Worm (Caenorhabditis elegans) whole organism, late embryonic: ENCODE measurements around the gene col-113.

ENCODE experiments used
- K02D7.2 ChIP-seq: sonication (generic microtip); optimal IDR thresholded peaks from 2 replicates; lab custom pipeline; 2017; ENCODE audit warnings: mild to moderate bottlenecking, missing genetic modification characterization, missing compliant biosample characterization
- K09A11.1 ChIP-seq: sonication (generic microtip); optimal IDR thresholded peaks from 2 replicates; lab custom pipeline; 2017; ENCODE audit warnings: antibody characterized with exemption, mild to moderate bottlenecking, missing genetic modification characterization, missing compliant biosample characterization; ENCODE audit not compliant: insufficient read depth
- Y22D7AL.16 ChIP-seq: sonication (generic microtip); optimal IDR thresholded peaks from 2 replicates; lab custom pipeline; 2016; ENCODE audit warnings: missing genetic modification characterization, missing compliant biosample characterization
- ahr-1 ChIP-seq: sonication (generic microtip); optimal IDR thresholded peaks from 2 replicates; lab custom pipeline; 2016; ENCODE audit warnings: missing genetic modification characterization, missing compliant biosample characterization
- ceh-14 ChIP-seq: sonication (generic microtip); optimal IDR thresholded peaks from 2 replicates; lab custom pipeline; 2016; ENCODE audit warnings: missing genotype, missing genetic modification characterization, missing compliant biosample characterization
- ceh-18 ChIP-seq: sonication (generic microtip); optimal IDR thresholded peaks from 2 replicates; lab custom pipeline; 2016; ENCODE audit warnings: missing genetic modification characterization, missing compliant biosample characterization
- ceh-19 ChIP-seq: fragments of 200-800 bp; sonication (Bioruptor generic); optimal IDR thresholded peaks from 2 replicates; lab custom pipeline; 2018; ENCODE audit warnings: mild to moderate bottlenecking, missing genetic modification characterization, missing compliant biosample characterization
- ceh-22 ChIP-seq: sonication (generic microtip); optimal IDR thresholded peaks from 2 replicates; lab custom pipeline; 2017; ENCODE audit warnings: missing biosample characterization, missing genetic modification characterization
- ceh-30 ChIP-seq: fragments of 150-350 bp; optimal IDR thresholded peaks from 2 replicates; lab custom pipeline; 2014; ENCODE audit warnings: missing biosample characterization, missing genetic modification characterization
- ceh-31 ChIP-seq: sonication (generic microtip); optimal IDR thresholded peaks from 2 replicates; lab custom pipeline; 2016; ENCODE audit warnings: missing genetic modification characterization, missing compliant biosample characterization
- ceh-34 ChIP-seq: sonication (generic microtip); optimal IDR thresholded peaks from 2 replicates; lab custom pipeline; 2016; ENCODE audit warnings: mild to moderate bottlenecking, missing genetic modification characterization, missing compliant biosample characterization
- ceh-48 ChIP-seq: sonication (generic microtip); optimal IDR thresholded peaks from 2 replicates; lab custom pipeline; 2016; ENCODE audit warnings: missing genetic modification characterization, inconsistent platforms, missing compliant biosample characterization
- che-1 ChIP-seq: sonication (generic microtip); optimal IDR thresholded peaks from 2 replicates; lab custom pipeline; 2016; ENCODE audit warnings: mild to moderate bottlenecking, missing genetic modification characterization, missing compliant biosample characterization
- dmd-4 ChIP-seq: sonication (generic microtip); optimal IDR thresholded peaks from 2 replicates; lab custom pipeline; 2016; ENCODE audit warnings: borderline replicate concordance, missing genetic modification characterization, missing compliant biosample characterization
- dve-1 ChIP-seq: sonication (generic microtip); optimal IDR thresholded peaks from 2 replicates; lab custom pipeline; 2017; ENCODE audit warnings: antibody characterized with exemption, mild to moderate bottlenecking, missing genetic modification characterization, missing compliant biosample characterization
- elt-2 ChIP-seq: sonication (generic microtip); optimal IDR thresholded peaks from 2 replicates; lab custom pipeline; 2016; ENCODE audit warnings: missing genetic modification reagents, missing genetic modification characterization, missing compliant biosample characterization
- eyg-1 ChIP-seq: sonication (generic microtip); optimal IDR thresholded peaks from 2 replicates; lab custom pipeline; 2016; ENCODE audit warnings: missing genotype, missing genetic modification characterization, missing compliant biosample characterization
- fkh-10 ChIP-seq: fragments of 150-350 bp; optimal IDR thresholded peaks from 2 replicates; lab custom pipeline; 2014; ENCODE audit warnings: missing biosample characterization, missing genetic modification reagents, missing genetic modification characterization
- fkh-6 ChIP-seq: sonication (generic microtip); optimal IDR thresholded peaks from 2 replicates; lab custom pipeline; 2016; ENCODE audit warnings: missing genetic modification characterization, missing compliant biosample characterization
- hlh-13 ChIP-seq: fragments of 200-800 bp; sonication (Bioruptor generic); optimal IDR thresholded peaks from 2 replicates; lab custom pipeline; 2018; ENCODE audit warnings: mild to moderate bottlenecking, missing genetic modification characterization, missing compliant biosample characterization
- hlh-15 ChIP-seq: sonication (generic microtip); optimal IDR thresholded peaks from 2 replicates; lab custom pipeline; 2016; ENCODE audit warnings: missing genetic modification characterization, missing compliant biosample characterization
- hlh-6 ChIP-seq: sonication (generic microtip); optimal IDR thresholded peaks from 2 replicates; lab custom pipeline; 2016; ENCODE audit warnings: missing genotype, missing genetic modification characterization, missing compliant biosample characterization
- madf-2 ChIP-seq: sonication (generic microtip); optimal IDR thresholded peaks from 2 replicates; lab custom pipeline; 2017; ENCODE audit warnings: missing genetic modification characterization, missing compliant biosample characterization
- nhr-232 ChIP-seq: sonication (generic microtip); optimal IDR thresholded peaks from 2 replicates; lab custom pipeline; 2016; ENCODE audit warnings: missing genetic modification characterization, missing compliant biosample characterization
- pag-3 ChIP-seq: sonication (generic microtip); optimal IDR thresholded peaks from 2 replicates; lab custom pipeline; 2016; ENCODE audit warnings: missing compliant biosample characterization, missing genetic modification characterization, borderline replicate concordance
- pha-2 ChIP-seq: sonication (generic microtip); optimal IDR thresholded peaks from 2 replicates; lab custom pipeline; 2017; ENCODE audit warnings: mild to moderate bottlenecking, missing genetic modification characterization, missing compliant biosample characterization
- pha-4 ChIP-seq: fragments of 150-350 bp; optimal IDR thresholded peaks from 2 replicates; lab custom pipeline; 2018; ENCODE audit warnings: missing biosample characterization, missing genetic modification reagents, missing genetic modification characterization
- sox-2 ChIP-seq: fragments of 200-800 bp; sonication (Bioruptor generic); IDR thresholded peaks from 2 replicates; pipeline ENCODE4 v1.3.6; 2022; ENCODE audit warnings: missing genetic modification reagents, missing genetic modification characterization, missing compliant biosample characterization
- syd-9 ChIP-seq: sonication (generic microtip); optimal IDR thresholded peaks from 2 replicates; lab custom pipeline; 2016; ENCODE audit warnings: mild to moderate bottlenecking, missing genetic modification characterization, moderate library complexity, missing compliant biosample characterization
- tbx-2 ChIP-seq: sonication (generic microtip); optimal IDR thresholded peaks from 2 replicates; lab custom pipeline; 2016; ENCODE audit warnings: missing genetic modification characterization, missing compliant biosample characterization
- unc-3 ChIP-seq, 2 experiments: fragments of 200-800 bp in 1 of 2; sonication (Bioruptor generic) in 1 of 2; sonication (generic microtip) in 1 of 2; conservative IDR thresholded peaks in 1 of 2; optimal IDR thresholded peaks in 1 of 2; 2 replicates each; pipeline versions ENCODE4 v1.3.6 to Lab custom; 2016 to 2022; ENCODE audit warnings: missing compliant biosample characterization in 2 of 2, missing genetic modification characterization in 2 of 2, missing genetic modification reagents in 1 of 2
- unc-42 ChIP-seq: sonication (generic microtip); optimal IDR thresholded peaks from 2 replicates; lab custom pipeline; 2016; ENCODE audit warnings: missing genotype, missing genetic modification characterization, missing compliant biosample characterization
- unc-55 ChIP-seq: sonication (generic microtip); optimal IDR thresholded peaks from 2 replicates; lab custom pipeline; 2017; ENCODE audit warnings: missing biosample characterization, missing genetic modification reagents, missing genetic modification characterization
- unc-86 ChIP-seq: sonication (generic microtip); optimal IDR thresholded peaks from 2 replicates; lab custom pipeline; 2016; ENCODE audit warnings: missing genetic modification characterization, missing compliant biosample characterization
- zip-5 ChIP-seq: sonication (generic microtip); optimal IDR thresholded peaks from 2 replicates; lab custom pipeline; 2016; ENCODE audit warnings: missing genetic modification characterization, missing compliant biosample characterization

Gene col-113

DNA sequence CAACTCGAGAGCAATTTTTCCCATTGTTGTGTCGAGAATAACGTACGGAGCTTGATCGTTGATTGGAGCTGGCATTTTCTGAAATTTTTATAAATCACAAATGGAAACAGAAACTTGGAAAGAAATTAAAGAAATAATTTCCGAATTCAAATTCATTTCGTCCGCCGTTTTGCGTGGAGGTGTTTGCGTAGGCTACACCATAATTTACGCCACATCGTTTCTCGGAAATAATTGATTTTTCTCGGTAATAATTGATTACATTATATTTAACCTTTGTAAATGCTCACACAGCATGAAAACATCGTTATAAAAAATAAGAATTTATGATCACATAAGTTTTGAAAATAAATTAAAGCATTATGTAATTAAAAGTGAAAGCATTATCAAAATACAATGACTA, 19.2 kb downstream of the col-113 start, which contains the start of gene cyn-12:
Gene cyn-12, minus strand, starts transcription at position 78 of the 400 bp plus-strand sequence.
- TF ChIP-seq K09A11.1 (tag; lab: Kevin White, UChicago) = no peak
- TF ChIP-seq ceh-48 (tag; lab: Kevin White, UChicago) = peak; percentile 61
- peak; percentile 71 for TF ChIP-seq unc-42 (tag; lab: Kevin White, UChicago)

DNA sequence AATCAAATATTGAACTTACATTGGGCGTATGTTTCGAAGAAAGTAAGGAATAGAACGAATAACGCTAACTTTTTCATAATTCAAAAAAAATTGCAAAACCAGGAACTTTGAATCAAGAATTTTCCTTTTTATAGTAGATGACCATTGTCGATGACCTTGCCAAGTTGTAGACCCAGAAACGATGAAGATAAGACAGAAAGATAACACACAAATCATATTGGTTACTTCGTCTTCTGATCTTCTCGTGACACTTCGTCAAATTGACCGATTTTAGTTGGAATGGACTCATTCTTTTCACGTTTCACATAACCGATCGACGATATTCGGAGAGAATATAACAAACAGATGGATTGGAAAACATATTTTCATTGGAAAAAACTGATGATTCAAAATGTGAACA, 20.5 kb downstream of the col-113 start, which contains the start of gene grsp-3:
Gene grsp-3, minus strand, starts transcription at position 149 of the 400 bp plus-strand sequence.
- TF ChIP-seq ceh-34 (tag; lab: Kevin White, UChicago) (no peak), ceh-30 (no peak), fkh-6 (tag; lab: Kevin White, UChicago) (no peak), hlh-13 (no peak), unc-55 (GFP tag; lab: Kevin White, UChicago) (no peak), pha-2 (tag; lab: Kevin White, UChicago) (no peak), elt-2 (tag; lab: Kevin White, UChicago) (no peak)

DNA sequence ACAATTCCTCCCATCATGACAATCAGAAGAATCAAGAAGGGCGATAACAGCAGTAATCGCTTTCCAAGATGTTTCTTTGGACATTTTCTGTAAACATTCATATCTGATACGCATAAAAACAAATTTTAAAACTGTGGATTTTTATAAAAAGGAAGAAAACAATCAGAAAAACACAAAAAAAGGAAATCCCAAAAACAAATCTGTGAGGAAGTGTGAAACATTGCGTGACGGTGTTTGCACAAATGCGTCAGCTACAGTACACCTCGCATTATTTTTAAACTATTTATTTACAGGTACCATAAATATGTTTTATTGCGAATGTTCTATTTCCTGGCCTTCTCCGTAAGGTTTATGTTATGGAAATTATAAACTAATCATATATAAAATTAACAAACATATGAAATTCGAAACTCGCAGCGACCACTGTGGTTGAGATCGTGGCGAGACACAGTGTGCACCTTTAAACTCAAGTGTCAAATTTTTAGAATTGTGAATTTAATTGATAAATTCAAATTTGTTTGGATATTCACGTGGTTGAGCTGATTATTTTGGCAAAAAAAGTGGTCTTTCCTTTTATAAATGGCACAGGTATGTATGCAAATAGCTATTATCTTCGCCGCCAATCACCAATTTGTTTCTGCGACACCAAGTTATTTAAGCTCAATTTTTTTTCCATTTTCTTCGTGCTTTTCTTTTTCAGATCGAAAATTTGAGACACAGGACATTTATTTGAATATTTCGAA, 30.8 kb downstream of the col-113 start, which contains the start of the genes C34D4.10 and str-48:
Gene C34D4.10, minus strand, starts transcription at position 101 of the 743 bp plus-strand sequence.
Gene str-48, plus strand, starts transcription at position 693 of the 743 bp plus-strand sequence.
- no peak for TF ChIP-seq che-1
- no peak for TF ChIP-seq dve-1 (tag; lab: Kevin White, UChicago)
- TF ChIP-seq nhr-232 (tag; lab: Kevin White, UChicago) = no peak
- TF ChIP-seq ceh-19 = no peak
- no peak for TF ChIP-seq hlh-6 (tag; lab: Kevin White, UChicago)
- TF ChIP-seq ceh-22 (tag; lab: Kevin White, UChicago) = no peak

DNA sequence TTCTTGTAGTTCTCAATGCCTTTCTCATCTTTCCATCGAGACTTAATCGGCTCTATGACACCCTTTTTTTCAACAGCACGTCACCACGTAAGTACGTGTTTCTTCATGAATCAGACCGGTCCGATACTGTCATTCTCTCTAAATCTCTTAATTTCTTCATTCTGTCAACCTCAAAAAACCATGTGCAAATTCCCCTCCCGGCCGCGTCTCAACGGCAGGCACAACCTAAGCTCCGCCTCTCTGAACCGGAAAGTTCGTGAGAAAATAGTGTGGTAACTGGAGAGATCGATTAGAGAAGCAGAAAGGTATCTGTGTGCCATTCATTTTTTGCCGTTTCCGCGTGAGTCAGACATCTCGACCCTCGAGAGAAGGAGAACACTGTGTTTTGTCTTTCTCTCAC, 37.7 kb downstream of the col-113 start, which contains the start of gene nas-8:
Gene nas-8, plus strand, starts transcription at position 301 of the 400 bp plus-strand sequence.
- no peak for TF ChIP-seq nhr-232 (tag; lab: Kevin White, UChicago)
- TF ChIP-seq sox-2 (GFP tag; lab: Robert Waterston, UW) = no peak
- TF ChIP-seq tbx-2 (tag; lab: Kevin White, UChicago) = no peak
- TF ChIP-seq fkh-10 (GFP tag; lab: Kevin White, UChicago) = no peak
- no peak for TF ChIP-seq unc-86 (tag; lab: Kevin White, UChicago)
- no peak for TF ChIP-seq Y22D7AL.16 (tag; lab: Kevin White, UChicago)
- no peak for TF ChIP-seq ceh-30
- TF ChIP-seq ceh-31 (tag; lab: Kevin White, UChicago) = no peak
- no peak for TF ChIP-seq K02D7.2
- TF ChIP-seq ceh-18 (tag; lab: Kevin White, UChicago) = no peak
- TF ChIP-seq dmd-4 (tag; lab: Kevin White, UChicago) = no peak
- TF ChIP-seq unc-3 (GFP tag; conservative IDR thresholded peaks at IDR 0.05; lab: Robert Waterston, UW) = no peak
- TF ChIP-seq unc-3 (tag; optimal IDR thresholded peaks at IDR 0.05; lab: Kevin White, UChicago) = no peak
- TF ChIP-seq syd-9 (tag; lab: Kevin White, UChicago) = no peak

DNA sequence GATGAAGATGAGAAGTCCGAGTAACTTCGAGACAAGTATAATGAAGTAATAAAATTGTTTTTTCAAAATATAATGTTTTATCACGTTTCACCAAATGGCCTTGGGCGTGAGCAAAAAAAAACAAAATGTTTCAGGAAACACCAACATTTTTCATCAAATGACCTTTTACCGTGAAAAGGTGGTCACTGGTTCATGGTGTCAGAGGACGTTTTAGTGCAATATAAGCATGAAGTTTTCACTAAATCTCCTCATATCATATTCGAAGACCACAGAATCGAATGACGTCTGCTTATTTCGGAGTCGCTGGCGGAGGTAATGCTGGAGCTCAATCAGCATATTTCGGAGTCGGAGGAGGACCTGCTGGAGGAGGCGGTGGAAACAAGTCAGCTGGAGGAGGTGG, 41.0 kb downstream of the col-113 start, which contains the start of the genes ZC477.7 and ssq-3:
Gene ZC477.7, minus strand, starts transcription at position 101 of the 400 bp plus-strand sequence.
Gene ssq-3, plus strand, starts transcription at position 251 of the 400 bp plus-strand sequence.
- TF ChIP-seq eyg-1 (tag; lab: Kevin White, UChicago) = no peak
- TF ChIP-seq unc-55 (GFP tag; lab: Kevin White, UChicago) = no peak
- TF ChIP-seq ceh-14 (tag; lab: Kevin White, UChicago) = no peak
- no peak for TF ChIP-seq pag-3
- TF ChIP-seq hlh-15 (tag; lab: Kevin White, UChicago) = no peak
- TF ChIP-seq zip-5 (tag; lab: Kevin White, UChicago) = no peak
- no peak for TF ChIP-seq fkh-6 (tag; lab: Kevin White, UChicago)
- TF ChIP-seq ahr-1 (tag; lab: Kevin White, UChicago) = no peak
- TF ChIP-seq madf-2 = no peak
- no peak for TF ChIP-seq pha-4 (tag; lab: Kevin White, UChicago)
